Worm (Caenorhabditis elegans) whole organism, young adult: ENCODE data around the gene tag-65.
A peak's percentile ranks its signal among the peaks of the same experiment; 100 is the strongest.

Source experiments
- B0019.2 ChIP-seq: fragments of 200-800 bp; sonication (Bioruptor generic); conservative IDR thresholded peaks from 2 replicates; pipeline ENCODE4 v1.3.6; 2022; ENCODE audit warnings: missing genetic modification reagents, missing genetic modification characterization, missing compliant biosample characterization
- B0261.1 ChIP-seq: sonication (generic microtip); optimal IDR thresholded peaks from 2 replicates; lab custom pipeline; 2016; ENCODE audit warnings: mild to moderate bottlenecking, missing genetic modification characterization, moderate library complexity, missing compliant biosample characterization
- C06A6.2 ChIP-seq: fragments of 200-800 bp; sonication (Bioruptor generic); conservative IDR thresholded peaks from 2 replicates; pipeline ENCODE4 v1.3.6; 2022; ENCODE audit warnings: missing genetic modification characterization, missing compliant biosample characterization
- D2030.7 ChIP-seq: fragments of 200-800 bp; sonication (Bioruptor generic); IDR thresholded peaks from 2 replicates; pipeline ENCODE4 v1.3.6; 2022; ENCODE audit warnings: missing genetic modification reagents, missing genetic modification characterization, missing compliant biosample characterization
- F22D6.2 ChIP-seq: sonication (generic microtip); optimal IDR thresholded peaks from 2 replicates; lab custom pipeline; 2016; ENCODE audit warnings: mild to moderate bottlenecking, missing genetic modification characterization, missing compliant biosample characterization
- F23B12.7 ChIP-seq: sonication (generic microtip); optimal IDR thresholded peaks from 2 replicates; lab custom pipeline; 2017; ENCODE audit warnings: missing genetic modification characterization, mild to moderate bottlenecking, missing compliant biosample characterization, antibody characterized with exemption, moderate library complexity; ENCODE audit not compliant: insufficient read depth
- F37B4.10 ChIP-seq: fragments of 200-800 bp; sonication (Bioruptor generic); IDR thresholded peaks from 2 replicates; pipeline ENCODE4 v1.3.6; 2022; ENCODE audit warnings: missing genetic modification characterization, missing compliant biosample characterization
- F57C9.4 ChIP-seq: sonication (generic microtip); optimal IDR thresholded peaks from 2 replicates; lab custom pipeline; 2017; ENCODE audit warnings: mild to moderate bottlenecking, missing genetic modification characterization, missing compliant biosample characterization
- K11D2.4 ChIP-seq: fragments of 200-800 bp; sonication (Bioruptor generic); IDR thresholded peaks from 2 replicates; pipeline ENCODE4 v1.3.6; 2022; ENCODE audit warnings: missing genetic modification reagents, missing genetic modification characterization, missing compliant biosample characterization
- K12H6.12 ChIP-seq: fragments of 200-800 bp; sonication (Bioruptor generic); optimal IDR thresholded peaks from 2 replicates; lab custom pipeline; 2018; ENCODE audit warnings: mild to moderate bottlenecking, missing genetic modification characterization, missing compliant biosample characterization
- T26A5.8 ChIP-seq: sonication (generic microtip); optimal IDR thresholded peaks from 2 replicates; lab custom pipeline; 2016; ENCODE audit warnings: missing genetic modification characterization, missing compliant biosample characterization
- Y53F4B.3 ChIP-seq: fragments of 200-800 bp; sonication (Bioruptor generic); IDR thresholded peaks from 2 replicates; pipeline ENCODE4 v1.3.6; 2022; ENCODE audit warnings: missing genetic modification reagents, missing genetic modification characterization, missing compliant biosample characterization
- atf-7 ChIP-seq: sonication (generic microtip); optimal IDR thresholded peaks from 2 replicates; lab custom pipeline; 2017; ENCODE audit warnings: mild to moderate bottlenecking, missing genetic modification characterization, missing compliant biosample characterization
- athp-1 ChIP-seq: sonication (generic microtip); optimal IDR thresholded peaks from 2 replicates; lab custom pipeline; 2017; ENCODE audit warnings: mild to moderate bottlenecking, missing genetic modification characterization, missing compliant biosample characterization
- attf-3 ChIP-seq: fragments of 200-800 bp; sonication (Bioruptor generic); conservative IDR thresholded peaks from 2 replicates; pipeline ENCODE4 v1.3.6; 2022; ENCODE audit warnings: missing genetic modification reagents, missing genetic modification characterization, missing compliant biosample characterization
- attf-5 ChIP-seq: fragments of 200-800 bp; sonication (Bioruptor generic); optimal IDR thresholded peaks from 2 replicates; lab custom pipeline; 2018; ENCODE audit warnings: mild to moderate bottlenecking, missing genetic modification characterization, missing compliant biosample characterization
- bed-1 ChIP-seq: fragments of 200-800 bp; sonication (Bioruptor generic); IDR thresholded peaks from 2 replicates; pipeline ENCODE4 v1.3.6; 2022; ENCODE audit warnings: missing genetic modification reagents, missing genetic modification characterization, missing compliant biosample characterization
- ccch-3 ChIP-seq: fragments of 200-800 bp; sonication (Bioruptor generic); optimal IDR thresholded peaks from 2 replicates; lab custom pipeline; 2018; ENCODE audit warnings: mild to moderate bottlenecking, missing genetic modification characterization, missing compliant biosample characterization
- cebp-1 ChIP-seq, 2 experiments: fragments of 200-800 bp in 1 of 2; sonication (Bioruptor generic) in 1 of 2; sonication (generic microtip) in 1 of 2; IDR thresholded peaks in 1 of 2; optimal IDR thresholded peaks in 1 of 2; 2 replicates each; pipeline versions ENCODE4 v1.3.6 to Lab custom; 2017 to 2022; ENCODE audit warnings: missing compliant biosample characterization in 2 of 2, missing genetic modification characterization in 2 of 2, mild to moderate bottlenecking in 1 of 2, missing genetic modification reagents in 1 of 2, moderate library complexity in 1 of 2
- cebp-2 ChIP-seq: fragments of 200-800 bp; sonication (Bioruptor generic); IDR thresholded peaks from 2 replicates; pipeline ENCODE4 v1.3.6; 2022; ENCODE audit warnings: missing genetic modification characterization, missing compliant biosample characterization
- ceh-40 ChIP-seq: fragments of 200-800 bp; sonication (Bioruptor generic); IDR thresholded peaks from 2 replicates; pipeline ENCODE4 v1.3.6; 2022; ENCODE audit warnings: missing genetic modification characterization, missing compliant biosample characterization
- dpl-1 ChIP-seq: fragments of 150-350 bp; optimal IDR thresholded peaks from 2 replicates; lab custom pipeline; 2014; ENCODE audit warnings: missing biosample characterization, missing genetic modification reagents, missing genetic modification characterization
- egl-44 ChIP-seq: fragments of 200-800 bp; sonication (Bioruptor generic); IDR thresholded peaks from 2 replicates; pipeline ENCODE4 v1.3.6; 2022; ENCODE audit warnings: missing genetic modification reagents, missing genetic modification characterization, missing compliant biosample characterization
- ekl-4 ChIP-seq: fragments of 200-800 bp; sonication (Bioruptor generic); IDR thresholded peaks from 2 replicates; pipeline ENCODE4 v1.3.6; 2022; ENCODE audit warnings: missing genetic modification reagents, missing genetic modification characterization, missing compliant biosample characterization
- him-1 ChIP-seq: sonication (generic microtip); optimal IDR thresholded peaks from 2 replicates; lab custom pipeline; 2016; ENCODE audit warnings: missing genotype, missing genetic modification reagents, missing genetic modification characterization, missing compliant biosample characterization
- hmg-1.2 ChIP-seq: fragments of 200-800 bp; sonication (Bioruptor generic); IDR thresholded peaks from 2 replicates; pipeline ENCODE4 v1.3.6; 2022; ENCODE audit warnings: missing genetic modification reagents, missing genetic modification characterization, missing compliant biosample characterization
- hrde-1 ChIP-seq: sonication (generic microtip); optimal IDR thresholded peaks from 2 replicates; lab custom pipeline; 2016; ENCODE audit warnings: missing genetic modification characterization, mild to moderate bottlenecking, missing compliant biosample characterization, moderate library complexity, missing genotype, missing genetic modification reagents, borderline replicate concordance
- lin-54 ChIP-seq: fragments of 200-800 bp; sonication (Bioruptor generic); optimal IDR thresholded peaks from 2 replicates; lab custom pipeline; 2018; ENCODE audit warnings: mild to moderate bottlenecking, missing genetic modification characterization, missing compliant biosample characterization
- lir-1 ChIP-seq: fragments of 200-800 bp; sonication (Bioruptor generic); conservative IDR thresholded peaks from 2 replicates; pipeline ENCODE4 v1.3.6; 2022; ENCODE audit warnings: missing genetic modification reagents, missing genetic modification characterization, missing compliant biosample characterization
- lsl-1 ChIP-seq: fragments of 200-800 bp; sonication (Bioruptor generic); optimal IDR thresholded peaks from 2 replicates; lab custom pipeline; 2018; ENCODE audit warnings: mild to moderate bottlenecking, missing genetic modification characterization, moderate library complexity, missing compliant biosample characterization
- madf-10 ChIP-seq: sonication (generic microtip); optimal IDR thresholded peaks from 2 replicates; lab custom pipeline; 2016; ENCODE audit warnings: mild to moderate bottlenecking, missing genetic modification characterization, missing compliant biosample characterization
- mcd-1 ChIP-seq: fragments of 200-800 bp; sonication (Bioruptor generic); IDR thresholded peaks from 2 replicates; pipeline ENCODE4 v1.3.6; 2022; ENCODE audit warnings: missing genetic modification reagents, missing genetic modification characterization, missing compliant biosample characterization
- nhr-179 ChIP-seq: sonication (generic microtip); optimal IDR thresholded peaks from 2 replicates; lab custom pipeline; 2016; ENCODE audit warnings: mild to moderate bottlenecking, missing genetic modification characterization, missing compliant biosample characterization
- nhr-27 ChIP-seq: fragments of 200-800 bp; sonication (Bioruptor generic); optimal IDR thresholded peaks from 2 replicates; lab custom pipeline; 2018; ENCODE audit warnings: mild to moderate bottlenecking, missing genetic modification characterization, moderate library complexity, missing compliant biosample characterization
- nhr-80 ChIP-seq: sonication (generic microtip); optimal IDR thresholded peaks from 2 replicates; lab custom pipeline; 2016; ENCODE audit warnings: missing genetic modification characterization, missing compliant biosample characterization
- nhr-90 ChIP-seq: sonication (generic microtip); optimal IDR thresholded peaks from 2 replicates; lab custom pipeline; 2016; ENCODE audit warnings: missing genotype, mild to moderate bottlenecking, missing genetic modification characterization, missing compliant biosample characterization
- repo-1 ChIP-seq: sonication (generic microtip); optimal IDR thresholded peaks from 2 replicates; lab custom pipeline; 2017; ENCODE audit warnings: mild to moderate bottlenecking, missing genetic modification characterization, missing compliant biosample characterization
- rpc-1 ChIP-seq, 2 experiments: fragments of 150-350 bp in 1 of 2; sonication (generic microtip) in 1 of 2; optimal IDR thresholded peaks; 2 replicates each; lab custom pipeline; 2014 to 2018; ENCODE audit warnings: missing biosample characterization in 1 of 2, missing genetic modification characterization in 1 of 2, missing genetic modification reagents in 1 of 2, missing genotype in 1 of 2
- sdz-38 ChIP-seq: sonication (generic microtip); optimal IDR thresholded peaks from 2 replicates; lab custom pipeline; 2016; ENCODE audit warnings: missing genotype, missing genetic modification characterization, missing compliant biosample characterization
- snpc-4 ChIP-seq, 5 experiments: fragments of 150-350 bp in 1 of 5; sonication (generic microtip) in 4 of 5; optimal IDR thresholded peaks; 2 replicates each; lab custom pipeline; 2014 to 2018; ENCODE audit warnings: missing genetic modification characterization in 5 of 5, missing biosample characterization in 3 of 5, antibody characterized with exemption in 2 of 5, mild to moderate bottlenecking in 2 of 5, missing compliant biosample characterization in 2 of 5, missing genotype in 2 of 5, moderate library complexity in 2 of 5, missing genetic modification reagents in 1 of 5
- sptf-2 ChIP-seq: fragments of 200-800 bp; sonication (Bioruptor generic); optimal IDR thresholded peaks from 2 replicates; lab custom pipeline; 2018; ENCODE audit warnings: mild to moderate bottlenecking, missing genetic modification characterization, missing compliant biosample characterization
- unc-62 ChIP-seq: fragments of 150-350 bp; optimal IDR thresholded peaks from 2 replicates; lab custom pipeline; 2014; ENCODE audit warnings: missing biosample characterization, missing genetic modification reagents, missing genetic modification characterization
- zim-3 ChIP-seq: sonication (generic microtip); optimal IDR thresholded peaks from 2 replicates; lab custom pipeline; 2017; ENCODE audit warnings: mild to moderate bottlenecking, missing genetic modification characterization, moderate library complexity, missing compliant biosample characterization
- ztf-22 ChIP-seq: fragments of 200-800 bp; sonication (Bioruptor generic); optimal IDR thresholded peaks from 2 replicates; lab custom pipeline; 2018; ENCODE audit warnings: mild to moderate bottlenecking, missing genetic modification characterization, moderate library complexity, missing compliant biosample characterization
- ztf-25 ChIP-seq: fragments of 200-800 bp; sonication (Bioruptor generic); IDR thresholded peaks from 2 replicates; pipeline ENCODE4 v1.3.6; 2022; ENCODE audit warnings: missing genetic modification reagents, missing genetic modification characterization, missing compliant biosample characterization
- ztf-28 ChIP-seq: fragments of 200-800 bp; sonication (Bioruptor generic); IDR thresholded peaks from 2 replicates; pipeline ENCODE4 v1.3.6; 2022; ENCODE audit warnings: missing genetic modification reagents, missing genetic modification characterization, missing compliant biosample characterization
- ztf-3 ChIP-seq: fragments of 200-800 bp; sonication (Bioruptor generic); optimal IDR thresholded peaks from 2 replicates; lab custom pipeline; 2018; ENCODE audit warnings: mild to moderate bottlenecking, missing genetic modification characterization, missing compliant biosample characterization

Gene tag-65

ce11 chrV:13715223-13715686 is 36.9 kb upstream of the tag-65 start, which contains the start of gene zipt-9 (continued):
- TF ChIP-seq ztf-28 (peak; percentile 66; the same call in 1 of the 2 replicates), B0261.1 (tag; lab: Kevin White, UChicago) (no peak), F23B12.7 (tag; lab: Kevin White, UChicago) (peak; percentile 68), B0019.2 (GFP tag; lab: Robert Waterston, UW) (no peak), atf-7 (tag; lab: Kevin White, UChicago) (no peak), rpc-1 (optimal IDR thresholded peaks at IDR 0.05; lab: Kevin White, UChicago) (no peak), rpc-1 (tag; optimal IDR thresholded peaks at IDR 0.05; lab: Kevin White, UChicago) (no peak), unc-62 (GFP tag; lab: Kevin White, UChicago) (no peak), sdz-38 (tag; lab: Kevin White, UChicago) (no peak), lsl-1 (peak; percentile 57), attf-3 (GFP tag; lab: Robert Waterston, UW) (peak; percentile 64; the same call in 1 of the 2 replicates), T26A5.8 (tag; lab: Kevin White, UChicago) (no peak), K11D2.4 (GFP tag; lab: Robert Waterston, UW) (0 out of 2 replicates have a peak, but pooled peaks have one; percentile 28), cebp-1 (GFP tag; IDR thresholded peaks at IDR 0.05; lab: Robert Waterston, UW) (no peak), cebp-1 (tag; optimal IDR thresholded peaks at IDR 0.05; lab: Kevin White, UChicago) (no peak), Y53F4B.3 (no peak), bed-1 (GFP tag; lab: Robert Waterston, UW) (no peak), him-1 (tag; lab: Kevin White, UChicago) (peak; percentile 24), sptf-2 (GFP tag; lab: Kevin White, UChicago) (no peak), D2030.7 (GFP tag; lab: Robert Waterston, UW) (peak; percentile 47; the same call in 1 of the 2 replicates), hrde-1 (tag; lab: Kevin White, UChicago) (no peak), zim-3 (tag; lab: Kevin White, UChicago) (no peak), lir-1 (GFP tag; lab: Robert Waterston, UW) (no peak), attf-5 (GFP tag; lab: Kevin White, UChicago) (peak; percentile 80), ztf-3 (GFP tag; lab: Kevin White, UChicago) (no peak), ekl-4 (GFP tag; lab: Robert Waterston, UW) (no peak), ccch-3 (GFP tag; lab: Kevin White, UChicago) (peak; percentile 64), cebp-2 (GFP tag; lab: Robert Waterston, UW) (no peak), ztf-22 (GFP tag; lab: Kevin White, UChicago) (no peak), ztf-25 (GFP tag; lab: Robert Waterston, UW) (0 out of 2 replicates have a peak, but pooled peaks have one; percentile 51), ceh-40 (GFP tag; lab: Robert Waterston, UW) (no peak), snpc-4 (GFP tag; optimal IDR thresholded peaks at IDR 0.05; lab: Kevin White, UChicago) (no peak), snpc-4 (tag; optimal IDR thresholded peaks at IDR 0.05; lab: Kevin White, UChicago) (peak in 2 of 4 experiments; percentile 16 to 63), nhr-27 (no peak), madf-10 (tag; lab: Kevin White, UChicago) (peak; percentile 60), F37B4.10 (GFP tag; lab: Robert Waterston, UW) (no peak), F22D6.2 (peak; percentile 23), K12H6.12 (tag; lab: Kevin White, UChicago) (peak; percentile 64), hmg-1.2 (peak; percentile 57), athp-1 (tag; lab: Kevin White, UChicago) (no peak), lin-54 (GFP tag; lab: Kevin White, UChicago) (peak; percentile 58), nhr-179 (no peak), dpl-1 (no peak), egl-44 (GFP tag; lab: Robert Waterston, UW) (no peak), mcd-1 (GFP tag; lab: Robert Waterston, UW) (peak; percentile 94), nhr-80 (tag; lab: Kevin White, UChicago) (peak; percentile 49), repo-1 (tag; lab: Kevin White, UChicago) (no peak), C06A6.2 (no peak), nhr-90 (tag; lab: Kevin White, UChicago) (no peak), F57C9.4 (tag; lab: Kevin White, UChicago) (no peak)
